Fruit fly (Drosophila melanogaster): ENCODE data around the gene CG1907.

CG1907 gene

DNA sequence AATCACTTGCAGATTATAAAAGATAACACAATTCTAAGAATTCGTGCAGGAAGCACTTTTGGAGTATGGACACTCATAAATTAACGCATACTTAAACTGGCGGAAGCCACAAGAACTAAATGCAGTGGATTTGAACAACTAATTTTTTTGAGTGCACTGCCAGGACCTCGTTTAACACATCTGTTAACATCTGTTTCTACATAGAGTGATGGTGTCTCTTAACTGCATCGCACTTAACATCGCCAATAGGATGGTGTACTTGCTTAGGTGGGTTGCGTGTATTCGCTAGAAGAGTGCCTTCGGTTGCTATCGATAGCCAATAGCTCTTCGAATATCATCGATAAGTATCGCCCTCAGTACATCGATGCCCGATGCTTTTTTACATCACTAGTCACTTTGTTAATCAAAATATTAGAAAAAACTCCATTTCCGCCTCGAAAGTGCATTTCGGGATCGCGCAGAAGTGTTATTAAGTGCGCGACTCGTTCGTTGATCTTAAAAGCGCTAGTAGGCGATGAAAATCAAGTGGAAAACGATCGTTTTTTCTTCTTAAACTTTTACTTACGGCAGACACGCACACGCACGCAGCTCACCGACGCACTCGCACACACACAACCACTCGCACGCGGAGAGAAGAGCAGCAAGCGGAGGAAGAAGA, 27.3 kb upstream of the CG1907 start, which contains the start of gene alph (continued):
- TF ChIP-seq hbn (GFP tag; IDR thresholded peaks at IDR 0.05; ENCODE audit: partially characterized antibody) (peak; percentile 95), CG32767 (GFP tag; IDR thresholded peaks at IDR 0.05) (no peak; the same call in 1 of the 2 replicates), CG34422 (GFP tag; IDR thresholded peaks at IDR 0.05) (no peak), hb (GFP tag; IDR thresholded peaks at IDR 0.05; ENCODE audit: partially characterized antibody) (peak; percentile 97), CG9797 (GFP tag; optimal IDR thresholded peaks at IDR 0.05) (peak; percentile 40), Atf6 (GFP tag; IDR thresholded peaks at IDR 0.05) (no peak), slou (GFP tag; optimal IDR thresholded peaks at IDR 0.05) (no peak), CG1603 (tag; optimal IDR thresholded peaks at IDR 0.05) (peak; percentile 85), bcd (GFP tag; optimal IDR thresholded peaks at IDR 0.05) (peak; percentile 27), gcm2 (GFP tag; optimal IDR thresholded peaks at IDR 0.05) (no peak), bab2 (GFP tag; optimal IDR thresholded peaks at IDR 0.05) (no peak), exex (tag; optimal IDR thresholded peaks at IDR 0.05) (no peak), CG10147 (GFP tag; optimal IDR thresholded peaks at IDR 0.05) (peak; percentile 7), fd102C (GFP tag; optimal IDR thresholded peaks at IDR 0.05) (no peak), BtbVII (GFP tag; optimal IDR thresholded peaks at IDR 0.05) (no peak), CG11696 (GFP tag; IDR thresholded peaks at IDR 0.05) (no peak), seq (GFP tag; IDR thresholded peaks at IDR 0.05) (no peak), crc (GFP tag; optimal IDR thresholded peaks at IDR 0.05) (no peak), CG31224 (GFP tag; IDR thresholded peaks at IDR 0.05) (peak; percentile 14; the same call in 1 of the 2 replicates), CG12659 (GFP tag; optimal IDR thresholded peaks at IDR 0.05) (peak; percentile 52), disco-r (GFP tag; optimal IDR thresholded peaks at IDR 0.05) (no peak), trh (GFP tag; optimal IDR thresholded peaks at IDR 0.05) (no peak), CG4328 (GFP tag; optimal IDR thresholded peaks at IDR 0.05) (no peak), CG10366 (GFP tag; IDR thresholded peaks at IDR 0.05) (no peak), CG18619 (GFP tag; optimal IDR thresholded peaks at IDR 0.05) (no peak), tap (tag; optimal IDR thresholded peaks at IDR 0.05) (no peak), Trl (optimal IDR thresholded peaks at IDR 0.05) (peak; percentile 17 to 47), Trl (GFP tag; optimal IDR thresholded peaks at IDR 0.05) (peak; percentile 42), toy (GFP tag; IDR thresholded peaks at IDR 0.05) (no peak), Fer3 (tag; optimal IDR thresholded peaks at IDR 0.05) (peak; percentile 16), Tbp (GFP tag; optimal IDR thresholded peaks at IDR 0.05) (no peak), CG32772 (GFP tag; IDR thresholded peaks at IDR 0.05) (no peak), CG10543 (GFP tag; optimal IDR thresholded peaks at IDR 0.05) (no peak), CG11085 (GFP tag; IDR thresholded peaks at IDR 0.05) (no peak), Atf3 (GFP tag; optimal IDR thresholded peaks at IDR 0.05) (peak; percentile 37), maf-S (GFP tag; optimal IDR thresholded peaks at IDR 0.05) (peak; percentile 19), CG3407 (GFP tag; optimal IDR thresholded peaks at IDR 0.05) (peak; percentile 6), TFAM (GFP tag; optimal IDR thresholded peaks at IDR 0.05) (no peak), br (optimal IDR thresholded peaks at IDR 0.05) (no peak), ase (GFP tag; IDR thresholded peaks at IDR 0.05) (no peak), CG12769 (tag; optimal IDR thresholded peaks at IDR 0.05) (no peak), zfh1 (GFP tag; IDR thresholded peaks at IDR 0.05) (peak; percentile 26; the same call in 1 of the 3 replicates), CG17829 (tag; optimal IDR thresholded peaks at IDR 0.05) (peak; percentile 63), ATbp (GFP tag; optimal IDR thresholded peaks at IDR 0.05) (peak; percentile 15), CG18599 (GFP tag; optimal IDR thresholded peaks at IDR 0.05) (peak; percentile 57), Hand (GFP tag; optimal IDR thresholded peaks at IDR 0.05) (no peak), Scr (GFP tag; IDR thresholded peaks at IDR 0.05; ENCODE audit: partially characterized antibody) (peak; percentile 96), tgo (GFP tag; IDR thresholded peaks at IDR 0.05) (no peak), tna (GFP tag; IDR thresholded peaks at IDR 0.05; ENCODE audit: partially characterized antibody) (peak; percentile 97), CG8924 (tag; optimal IDR thresholded peaks at IDR 0.05) (peak; percentile 25), dysf (GFP tag; IDR thresholded peaks at IDR 0.05) (peak; percentile 37; the same call in 1 of the 3 replicates)
